Worm (Caenorhabditis elegans): ENCODE data around the gene par-1.

Gene par-1

DNA sequence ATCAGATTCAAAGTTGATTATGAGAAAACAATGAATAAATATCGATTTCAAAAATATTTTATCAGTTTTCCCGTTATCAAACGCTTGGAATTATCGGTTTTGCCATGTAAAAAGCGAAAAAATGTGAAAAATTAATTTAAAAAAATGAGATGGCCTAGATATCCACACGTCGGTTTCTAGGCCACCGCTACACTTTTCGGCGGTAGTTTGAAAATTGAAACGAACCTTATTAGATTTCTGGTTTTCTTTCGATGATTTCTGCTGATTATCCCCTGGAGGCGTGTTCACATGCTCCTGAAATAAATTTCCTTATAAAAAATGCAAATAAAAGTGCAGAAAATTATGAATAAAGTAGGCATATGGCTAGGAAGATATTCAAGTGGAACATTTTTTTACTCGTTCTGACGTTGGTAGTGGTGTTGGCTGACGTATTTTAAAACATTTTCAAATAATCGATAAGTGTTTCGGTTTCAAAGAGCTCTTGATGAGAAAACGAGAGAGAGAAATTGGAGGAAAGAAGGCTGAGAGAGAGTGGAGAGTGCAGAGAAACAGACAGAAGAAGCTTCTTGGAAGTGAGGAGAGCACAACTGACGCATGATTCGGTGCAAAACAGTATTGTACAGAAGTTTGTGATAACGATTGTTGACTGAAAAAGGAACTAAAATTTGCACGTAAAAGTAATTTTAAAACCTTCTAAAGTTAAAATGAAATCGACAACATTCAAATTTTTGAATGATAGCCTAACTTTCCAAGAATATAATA lies 12.0 kb downstream of the par-1 start:
- TF ChIP-seq ztf-23 (GFP tag; IDR thresholded peaks at IDR 0.05) (no peak), klf-2 (GFP tag; conservative IDR thresholded peaks at IDR 0.05) (no peak), ztf-29 (GFP tag; IDR thresholded peaks at IDR 0.05) (no peak), T22C8.4 (GFP tag; IDR thresholded peaks at IDR 0.05) (no peak), ref-1 (GFP tag; conservative IDR thresholded peaks at IDR 0.05) (no peak), cog-1 (tag; optimal IDR thresholded peaks at IDR 0.05) (no peak), med-1 (GFP tag; optimal IDR thresholded peaks at IDR 0.05; ENCODE audit: insufficient read depth) (no peak), flt-1 (GFP tag; IDR thresholded peaks at IDR 0.05) (no peak), tab-1 (GFP tag; IDR thresholded peaks at IDR 0.05) (no peak)

DNA sequence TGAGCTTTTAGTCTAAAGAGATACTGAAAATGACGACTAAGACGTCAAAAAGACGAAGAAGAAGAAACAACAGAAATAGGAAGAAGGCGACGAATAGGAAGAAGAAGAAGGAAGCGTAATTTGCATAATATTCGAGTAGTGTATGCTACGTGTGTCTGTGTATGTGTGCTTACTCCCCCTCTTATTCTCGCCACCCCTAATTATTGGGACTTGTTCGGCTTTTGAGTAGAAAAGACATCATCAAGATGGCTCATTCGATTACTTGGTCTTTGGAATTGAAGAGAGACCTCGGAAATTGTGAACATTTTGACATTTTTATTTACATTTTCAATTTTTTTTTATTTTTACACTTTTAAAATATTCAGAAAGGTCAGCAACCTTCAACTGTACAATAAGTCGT lies 14.9 kb downstream of the par-1 start:
- TF ChIP-seq klf-2 (GFP tag; conservative IDR thresholded peaks at IDR 0.05), result no peak
- no peak for TF ChIP-seq tab-1 (GFP tag; IDR thresholded peaks at IDR 0.05)
- no peak for TF ChIP-seq cog-1 (tag; optimal IDR thresholded peaks at IDR 0.05)
- TF ChIP-seq ztf-29 (GFP tag; IDR thresholded peaks at IDR 0.05), result no peak
- no peak for TF ChIP-seq med-1 (GFP tag; optimal IDR thresholded peaks at IDR 0.05; ENCODE audit: insufficient read depth)
- TF ChIP-seq T22C8.4 (GFP tag; IDR thresholded peaks at IDR 0.05), result no peak
- no peak for TF ChIP-seq ztf-23 (GFP tag; IDR thresholded peaks at IDR 0.05)
- TF ChIP-seq ref-1 (GFP tag; conservative IDR thresholded peaks at IDR 0.05), result no peak
- TF ChIP-seq flt-1 (GFP tag; IDR thresholded peaks at IDR 0.05), result no peak

DNA sequence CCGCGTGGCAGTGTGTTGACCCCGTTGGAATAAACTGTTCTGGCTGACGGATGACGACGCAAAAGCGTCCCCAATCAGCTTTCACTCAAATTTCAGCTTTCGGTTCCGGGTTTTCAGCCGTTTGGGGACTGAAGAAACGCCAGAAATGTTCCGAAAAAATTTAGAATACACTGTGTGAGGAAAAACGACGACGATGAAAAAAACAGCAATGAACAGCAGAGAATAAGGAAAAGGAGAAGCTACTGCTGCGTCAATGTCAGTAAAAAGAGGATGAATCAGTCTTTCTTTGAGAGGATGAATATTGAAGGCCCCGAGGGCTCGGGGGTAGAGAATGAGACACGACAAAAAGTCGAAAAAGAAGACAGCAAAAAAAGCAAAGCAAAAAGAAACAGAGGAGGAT lies 16.3 kb downstream of the par-1 start:
- no peak for TF ChIP-seq tab-1 (GFP tag; IDR thresholded peaks at IDR 0.05)
- TF ChIP-seq ztf-29 (GFP tag; IDR thresholded peaks at IDR 0.05), result no peak
- TF ChIP-seq ref-1 (GFP tag; conservative IDR thresholded peaks at IDR 0.05), result no peak
- TF ChIP-seq klf-2 (GFP tag; conservative IDR thresholded peaks at IDR 0.05), result no peak
- TF ChIP-seq cog-1 (tag; optimal IDR thresholded peaks at IDR 0.05), result no peak
- TF ChIP-seq T22C8.4 (GFP tag; IDR thresholded peaks at IDR 0.05), result no peak
- TF ChIP-seq med-1 (GFP tag; optimal IDR thresholded peaks at IDR 0.05; ENCODE audit: insufficient read depth), result no peak
- no peak for TF ChIP-seq ztf-23 (GFP tag; IDR thresholded peaks at IDR 0.05)
- no peak for TF ChIP-seq flt-1 (GFP tag; IDR thresholded peaks at IDR 0.05)

DNA sequence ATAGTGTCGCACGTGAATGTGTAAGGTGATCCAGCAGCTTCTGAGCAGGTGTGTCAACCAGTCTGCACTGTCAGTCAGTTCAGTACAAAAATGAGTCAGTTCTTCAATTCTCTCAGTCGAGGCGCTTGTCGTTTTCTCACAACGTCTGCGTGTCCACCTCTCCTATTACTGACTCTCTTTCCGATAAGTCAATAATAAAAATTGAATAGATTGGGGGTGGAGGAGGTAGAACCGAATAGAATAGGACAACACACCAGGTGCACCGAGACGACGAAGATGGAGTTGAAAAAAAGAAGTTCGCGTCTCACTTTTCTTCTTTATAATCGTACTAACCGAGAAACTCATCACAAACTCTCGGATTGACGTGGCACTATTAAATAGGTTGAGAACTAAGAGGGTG lies 17.3 kb downstream of the par-1 start:
- TF ChIP-seq ztf-29 (GFP tag; IDR thresholded peaks at IDR 0.05) (no peak), T22C8.4 (GFP tag; IDR thresholded peaks at IDR 0.05) (no peak), med-1 (GFP tag; optimal IDR thresholded peaks at IDR 0.05; ENCODE audit: insufficient read depth) (no peak), tab-1 (GFP tag; IDR thresholded peaks at IDR 0.05) (no peak), klf-2 (GFP tag; conservative IDR thresholded peaks at IDR 0.05) (no peak), flt-1 (GFP tag; IDR thresholded peaks at IDR 0.05) (no peak), ztf-23 (GFP tag; IDR thresholded peaks at IDR 0.05) (no peak), ref-1 (GFP tag; conservative IDR thresholded peaks at IDR 0.05) (no peak), cog-1 (tag; optimal IDR thresholded peaks at IDR 0.05) (no peak)

DNA sequence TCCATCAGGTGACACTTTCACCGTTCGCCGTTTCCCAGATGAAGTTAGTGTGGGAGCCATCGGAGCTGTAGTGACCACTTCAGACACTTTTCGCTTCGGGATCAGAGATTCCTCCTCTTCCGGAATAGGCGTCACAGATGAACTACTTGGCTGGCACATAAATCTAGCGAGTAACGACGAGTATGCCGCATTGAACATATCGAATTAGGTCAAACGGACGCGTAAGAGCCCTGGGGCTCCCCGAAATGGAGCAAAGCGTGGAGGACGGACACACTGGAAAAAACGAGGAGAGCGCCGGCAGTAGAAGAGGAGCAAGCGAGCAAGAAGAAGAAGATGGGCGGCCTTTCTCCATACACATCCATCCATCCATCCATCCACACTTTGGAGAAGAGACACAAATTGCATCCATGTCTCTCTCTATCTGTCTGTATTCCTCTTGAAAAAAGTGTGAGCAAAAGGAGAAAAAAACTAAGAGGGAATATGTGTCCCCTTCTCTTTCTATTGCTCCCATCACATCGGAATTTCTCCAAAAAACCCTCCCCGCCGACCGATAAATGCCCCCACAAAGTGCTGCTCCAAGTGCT lies 18.7 kb downstream of the par-1 start:
- TF ChIP-seq ztf-29 (GFP tag; IDR thresholded peaks at IDR 0.05) (no peak), ref-1 (GFP tag; conservative IDR thresholded peaks at IDR 0.05) (no peak), T22C8.4 (GFP tag; IDR thresholded peaks at IDR 0.05) (no peak), tab-1 (GFP tag; IDR thresholded peaks at IDR 0.05) (no peak), ztf-23 (GFP tag; IDR thresholded peaks at IDR 0.05) (no peak), cog-1 (tag; optimal IDR thresholded peaks at IDR 0.05) (no peak), klf-2 (GFP tag; conservative IDR thresholded peaks at IDR 0.05) (no peak), flt-1 (GFP tag; IDR thresholded peaks at IDR 0.05) (no peak), med-1 (GFP tag; optimal IDR thresholded peaks at IDR 0.05; ENCODE audit: insufficient read depth) (no peak)

DNA sequence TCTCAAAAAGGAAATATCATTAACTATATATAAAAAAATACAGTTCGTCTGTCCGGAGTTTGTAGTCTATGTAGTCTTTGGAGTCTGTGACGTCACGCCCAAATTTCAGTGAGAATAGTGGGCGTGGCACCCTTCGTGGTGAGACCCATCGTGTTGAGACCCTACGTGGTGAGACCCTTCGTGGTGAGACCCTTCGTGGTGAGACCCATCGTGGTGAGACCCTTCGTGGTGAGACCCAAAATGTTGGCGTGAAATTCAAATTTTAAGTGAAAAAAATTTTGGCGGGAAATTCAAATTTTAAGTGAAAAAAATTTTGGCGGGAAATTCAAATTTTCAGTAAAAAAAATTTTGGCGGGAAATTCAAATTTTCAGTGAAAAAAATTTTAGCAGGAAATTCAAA lies 21.0 kb downstream of the par-1 start:
- 0 out of 2 replicates have a peak, but pooled peaks have one; percentile 14 for TF ChIP-seq ztf-23 (GFP tag; IDR thresholded peaks at IDR 0.05)

DNA sequence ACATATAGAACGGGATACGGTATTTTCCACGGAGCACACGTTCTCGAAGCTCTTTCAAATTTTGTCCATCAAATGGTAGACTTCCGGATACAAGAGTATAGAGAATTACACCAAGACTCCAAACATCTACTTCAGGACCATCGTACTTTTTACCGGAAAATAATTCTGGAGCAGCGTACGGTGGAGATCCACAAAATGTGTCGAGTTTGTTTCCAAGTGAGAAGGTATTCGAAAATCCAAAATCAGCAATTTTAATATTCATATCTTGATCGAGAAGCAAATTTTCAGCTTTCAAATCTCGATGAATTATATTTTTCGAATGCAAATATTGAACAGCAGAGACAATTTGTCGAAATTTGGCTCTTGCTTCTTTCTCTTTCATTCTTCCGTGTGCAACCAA lies 22.0 kb downstream of the par-1 start:
- TF ChIP-seq ztf-29 (GFP tag; IDR thresholded peaks at IDR 0.05) (no peak), T22C8.4 (GFP tag; IDR thresholded peaks at IDR 0.05) (no peak), flt-1 (GFP tag; IDR thresholded peaks at IDR 0.05) (no peak), ztf-23 (GFP tag; IDR thresholded peaks at IDR 0.05) (no peak), med-1 (GFP tag; optimal IDR thresholded peaks at IDR 0.05; ENCODE audit: insufficient read depth) (no peak), klf-2 (GFP tag; conservative IDR thresholded peaks at IDR 0.05) (no peak), tab-1 (GFP tag; IDR thresholded peaks at IDR 0.05) (no peak), cog-1 (tag; optimal IDR thresholded peaks at IDR 0.05) (no peak), ref-1 (GFP tag; conservative IDR thresholded peaks at IDR 0.05) (no peak)

DNA sequence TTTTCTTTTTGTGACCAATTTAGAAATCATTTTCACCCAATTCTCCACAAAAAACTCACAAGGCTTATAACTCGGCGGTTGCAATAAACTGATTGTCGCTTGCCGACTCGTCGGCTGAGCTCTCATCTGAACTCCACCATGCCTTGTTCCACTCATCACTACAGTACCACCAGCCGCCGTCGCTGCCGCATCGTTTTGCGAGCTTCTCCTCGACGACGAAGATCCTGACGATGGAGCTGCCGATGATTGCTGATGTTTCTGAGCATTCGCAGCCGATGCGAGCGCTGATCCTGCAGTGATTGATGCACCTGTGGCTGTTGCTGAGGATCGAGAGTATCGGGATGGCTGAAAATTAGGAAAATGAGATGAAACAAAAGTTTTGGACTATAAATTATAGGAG lies 24.5 kb downstream of the par-1 start:
- no peak for TF ChIP-seq klf-2 (GFP tag; conservative IDR thresholded peaks at IDR 0.05)

DNA sequence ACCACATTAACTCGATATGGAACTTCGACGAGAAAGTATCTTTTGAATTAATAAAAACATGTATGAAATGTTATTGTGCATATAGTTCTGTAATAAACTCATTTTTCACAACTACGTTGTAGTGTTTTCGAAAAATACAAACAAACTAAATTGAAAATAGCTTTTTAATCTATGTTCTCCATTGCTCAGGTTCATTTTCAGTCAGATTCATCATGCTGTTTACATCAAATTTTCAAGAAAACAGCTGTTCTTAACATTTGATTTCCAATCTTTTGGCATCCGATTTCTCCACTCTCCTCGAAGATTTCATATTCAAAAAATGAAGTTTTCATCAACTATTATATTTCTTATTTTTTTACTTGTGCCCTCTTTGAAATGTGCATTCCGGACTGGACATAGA lies 35.1 kb downstream of the par-1 start, which contains the start of gene H39E23.2:
TSS of gene H39E23.2 (plus strand) at position 301 of the 400 bp plus-strand sequence.
- TF ChIP-seq ztf-29 (GFP tag; IDR thresholded peaks at IDR 0.05) (no peak), cog-1 (tag; optimal IDR thresholded peaks at IDR 0.05) (no peak), flt-1 (GFP tag; IDR thresholded peaks at IDR 0.05) (no peak), med-1 (GFP tag; optimal IDR thresholded peaks at IDR 0.05; ENCODE audit: insufficient read depth) (no peak), T22C8.4 (GFP tag; IDR thresholded peaks at IDR 0.05) (no peak), tab-1 (GFP tag; IDR thresholded peaks at IDR 0.05) (no peak), ztf-23 (GFP tag; IDR thresholded peaks at IDR 0.05) (no peak), ref-1 (GFP tag; conservative IDR thresholded peaks at IDR 0.05) (no peak), klf-2 (GFP tag; conservative IDR thresholded peaks at IDR 0.05) (no peak)

DNA sequence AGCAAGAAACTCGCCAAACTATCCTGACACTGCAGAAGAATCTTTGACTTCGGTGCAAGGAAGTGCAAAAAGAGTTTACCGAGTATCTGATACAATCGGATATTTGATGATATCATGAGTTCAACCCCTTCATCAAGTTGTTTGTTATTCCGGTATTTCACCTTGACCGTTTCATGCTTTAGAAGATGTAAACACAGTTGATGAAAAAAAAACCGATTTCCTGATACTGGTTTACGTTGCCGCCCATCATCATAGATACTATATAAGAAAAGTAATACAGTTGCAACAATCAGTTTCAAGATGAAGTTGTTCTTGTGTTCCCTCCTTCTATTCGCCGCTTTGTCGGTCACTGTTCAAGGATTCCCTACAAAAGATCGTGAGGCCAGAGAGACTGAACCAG lies 37.7 kb downstream of the par-1 start, which contains the start of gene H39E23.3:
TSS of gene H39E23.3 (plus strand) at position 301 of the 400 bp plus-strand sequence.
- TF ChIP-seq flt-1 (GFP tag; IDR thresholded peaks at IDR 0.05), result no peak
- no peak for TF ChIP-seq ztf-29 (GFP tag; IDR thresholded peaks at IDR 0.05)
- no peak for TF ChIP-seq ztf-23 (GFP tag; IDR thresholded peaks at IDR 0.05)
- TF ChIP-seq ref-1 (GFP tag; conservative IDR thresholded peaks at IDR 0.05), result no peak
- no peak for TF ChIP-seq med-1 (GFP tag; optimal IDR thresholded peaks at IDR 0.05; ENCODE audit: insufficient read depth)
- TF ChIP-seq cog-1 (tag; optimal IDR thresholded peaks at IDR 0.05), result no peak
- TF ChIP-seq klf-2 (GFP tag; conservative IDR thresholded peaks at IDR 0.05), result no peak
- no peak for TF ChIP-seq tab-1 (GFP tag; IDR thresholded peaks at IDR 0.05)
- TF ChIP-seq T22C8.4 (GFP tag; IDR thresholded peaks at IDR 0.05), result no peak

All from whole organism, midembryonic.